Worm (Caenorhabditis elegans) whole organism, mixed stage, embryonic: ENCODE results near the gene C45B11.2.
A peak's percentile ranks its signal among the peaks of the same experiment; 100 is the strongest.

Experiments
- M03D4.4 ChIP-seq: sonication (generic microtip); optimal IDR thresholded peaks from 2 replicates; lab custom pipeline; 2017; ENCODE audit warnings: mild to moderate bottlenecking, missing genetic modification characterization, missing compliant biosample characterization
- bed-3 ChIP-seq: fragments of 200-800 bp; sonication (Bioruptor generic); optimal IDR thresholded peaks from 3 replicates; lab custom pipeline; 2018; ENCODE audit warnings: mild to moderate bottlenecking, missing genetic modification characterization, moderate library complexity, missing compliant biosample characterization
- blmp-1 ChIP-seq: fragments of 150-350 bp; optimal IDR thresholded peaks from 2 replicates; lab custom pipeline; 2014; ENCODE audit warnings: missing biosample characterization, missing genetic modification characterization
- ceh-39 ChIP-seq: fragments of 150-350 bp; optimal IDR thresholded peaks from 2 replicates; lab custom pipeline; 2014; ENCODE audit warnings: missing biosample characterization, missing genetic modification characterization
- ceh-43 ChIP-seq: fragments of 200-800 bp; sonication (Bioruptor generic); optimal IDR thresholded peaks from 2 replicates; lab custom pipeline; 2018; ENCODE audit warnings: mild to moderate bottlenecking, missing genetic modification characterization, moderate library complexity, missing compliant biosample characterization
- ceh-83 ChIP-seq: fragments of 200-800 bp; sonication (Bioruptor generic); optimal IDR thresholded peaks from 2 replicates; lab custom pipeline; 2018; ENCODE audit warnings: mild to moderate bottlenecking, missing genetic modification characterization, missing compliant biosample characterization
- ces-1 ChIP-seq: fragments of 150-350 bp; optimal IDR thresholded peaks from 2 replicates; lab custom pipeline; 2014; ENCODE audit warnings: missing biosample characterization, missing genetic modification reagents, missing genetic modification characterization
- cnd-1 ChIP-seq: fragments of 200-800 bp; sonication (Bioruptor generic); optimal IDR thresholded peaks from 2 replicates; lab custom pipeline; 2018; ENCODE audit warnings: mild to moderate bottlenecking, missing genetic modification characterization, missing compliant biosample characterization
- drap-1 ChIP-seq: fragments of 200-800 bp; sonication (Bioruptor generic); optimal IDR thresholded peaks from 3 replicates; lab custom pipeline; 2018; ENCODE audit warnings: mild to moderate bottlenecking, missing genetic modification characterization, missing compliant biosample characterization
- elt-1 ChIP-seq: sonication (generic microtip); optimal IDR thresholded peaks from 2 replicates; lab custom pipeline; 2017; ENCODE audit warnings: missing genetic modification characterization, mild to moderate bottlenecking, missing compliant biosample characterization, antibody characterized with exemption, moderate library complexity, borderline replicate concordance; ENCODE audit not compliant: insufficient read depth
- elt-3 ChIP-seq: fragments of 150-350 bp; optimal IDR thresholded peaks from 2 replicates; lab custom pipeline; 2014; ENCODE audit warnings: missing biosample characterization, missing genetic modification characterization
- flh-1 ChIP-seq: fragments of 200-800 bp; sonication (Bioruptor generic); optimal IDR thresholded peaks from 2 replicates; lab custom pipeline; 2018; ENCODE audit warnings: mild to moderate bottlenecking, missing genetic modification characterization, moderate library complexity, missing compliant biosample characterization
- ham-2 ChIP-seq: fragments of 200-800 bp; sonication (Bioruptor generic); optimal IDR thresholded peaks from 2 replicates; lab custom pipeline; 2018; ENCODE audit warnings: mild to moderate bottlenecking, missing genetic modification characterization, missing compliant biosample characterization
- hlh-1 ChIP-seq: fragments of 150-350 bp; optimal IDR thresholded peaks from 2 replicates; lab custom pipeline; 2014; ENCODE audit warnings: missing biosample characterization, missing genetic modification reagents, missing genetic modification characterization
- lin-13 ChIP-seq: fragments of 150-350 bp; optimal IDR thresholded peaks from 2 replicates; lab custom pipeline; 2014; ENCODE audit warnings: missing biosample characterization, missing genetic modification characterization
- lin-32 ChIP-seq: fragments of 200-800 bp; sonication (Bioruptor generic); optimal IDR thresholded peaks from 2 replicates; lab custom pipeline; 2018; ENCODE audit warnings: mild to moderate bottlenecking, missing genetic modification characterization, missing compliant biosample characterization
- lsy-2 ChIP-seq: fragments of 150-350 bp; optimal IDR thresholded peaks from 2 replicates; lab custom pipeline; 2014; ENCODE audit warnings: missing biosample characterization, missing genetic modification characterization
- mab-5 ChIP-seq: fragments of 150-350 bp; optimal IDR thresholded peaks from 2 replicates; lab custom pipeline; 2014; ENCODE audit warnings: missing biosample characterization, missing genetic modification characterization
- mep-1 ChIP-seq: fragments of 150-350 bp; optimal IDR thresholded peaks from 2 replicates; lab custom pipeline; 2017; ENCODE audit warnings: missing biosample characterization, missing genetic modification reagents, missing genetic modification characterization, inconsistent platforms
- mls-2 ChIP-seq: sonication (generic microtip); optimal IDR thresholded peaks from 2 replicates; lab custom pipeline; 2016; ENCODE audit warnings: mild to moderate bottlenecking, missing genetic modification characterization, moderate library complexity, missing compliant biosample characterization
- nhr-12 ChIP-seq: fragments of 150-350 bp; optimal IDR thresholded peaks from 2 replicates; lab custom pipeline; 2014; ENCODE audit warnings: missing biosample characterization, missing genetic modification characterization
- nhr-2 ChIP-seq: fragments of 150-350 bp; optimal IDR thresholded peaks from 2 replicates; lab custom pipeline; 2014; ENCODE audit warnings: missing biosample characterization, missing genetic modification characterization
- nhr-237 ChIP-seq: fragments of 150-350 bp; optimal IDR thresholded peaks from 2 replicates; lab custom pipeline; 2014; ENCODE audit warnings: missing biosample characterization, missing genetic modification characterization
- nhr-28 ChIP-seq: fragments of 150-350 bp; optimal IDR thresholded peaks from 2 replicates; lab custom pipeline; 2014; ENCODE audit warnings: missing biosample characterization, missing genetic modification characterization
- nhr-76 ChIP-seq: sonication (generic microtip); optimal IDR thresholded peaks from 2 replicates; lab custom pipeline; 2017; ENCODE audit warnings: missing biosample characterization, missing genetic modification characterization
- pha-4 ChIP-seq: fragments of 150-350 bp; optimal IDR thresholded peaks from 2 replicates; lab custom pipeline; 2018; ENCODE audit warnings: missing biosample characterization, missing genetic modification reagents, missing genetic modification characterization
- sem-2 ChIP-seq: fragments of 200-800 bp; sonication (Bioruptor generic); optimal IDR thresholded peaks from 2 replicates; lab custom pipeline; 2018; ENCODE audit warnings: mild to moderate bottlenecking, missing genetic modification characterization, missing compliant biosample characterization
- snpc-4 ChIP-seq: fragments of 150-350 bp; optimal IDR thresholded peaks from 2 replicates; lab custom pipeline; 2014; ENCODE audit warnings: missing biosample characterization, missing genetic modification characterization
- sptf-1 ChIP-seq: sonication (generic microtip); optimal IDR thresholded peaks from 2 replicates; lab custom pipeline; 2017; ENCODE audit warnings: mild to moderate bottlenecking, missing genetic modification characterization, moderate library complexity, missing compliant biosample characterization
- tbx-8 ChIP-seq: fragments of 200-800 bp; sonication (Bioruptor generic); optimal IDR thresholded peaks from 2 replicates; lab custom pipeline; 2018; ENCODE audit warnings: mild to moderate bottlenecking, missing genetic modification characterization, moderate library complexity, missing compliant biosample characterization
- unc-120 ChIP-seq: sonication (generic microtip); optimal IDR thresholded peaks from 2 replicates; lab custom pipeline; 2017; ENCODE audit warnings: missing genetic modification characterization, missing compliant biosample characterization; ENCODE audit not compliant: poor library complexity, severe bottlenecking
- unc-39 ChIP-seq: fragments of 150-350 bp; optimal IDR thresholded peaks from 2 replicates; lab custom pipeline; 2014; ENCODE audit warnings: missing biosample characterization, missing genetic modification characterization
- unc-62 ChIP-seq: fragments of 150-350 bp; optimal IDR thresholded peaks from 2 replicates; lab custom pipeline; 2014; ENCODE audit warnings: missing biosample characterization, missing genetic modification reagents, missing genetic modification characterization
- zip-8 ChIP-seq: fragments of 150-350 bp; optimal IDR thresholded peaks from 2 replicates; lab custom pipeline; 2014; ENCODE audit warnings: missing biosample characterization, missing genetic modification characterization
- ztf-11 ChIP-seq: fragments of 150-350 bp; optimal IDR thresholded peaks from 2 replicates; lab custom pipeline; 2014; ENCODE audit warnings: missing biosample characterization, missing genetic modification characterization

The C45B11.2 gene

ce11 chrV:11039379-11039954 is 3.0 kb upstream of the C45B11.2 start, which contains the start of gene pak-2:
pak-2 (minus strand) TSS chrV:11039429.
- TF ChIP-seq unc-62, result peak; percentile 61
- TF ChIP-seq sem-2, result peak; percentile 13
- TF ChIP-seq ham-2, result no peak
- TF ChIP-seq nhr-237 (tag; lab: Kevin White, UChicago), result peak; percentile 94
- TF ChIP-seq mls-2 (tag; lab: Kevin White, UChicago), result peak; percentile 82
- no peak for TF ChIP-seq unc-120
- TF ChIP-seq lsy-2 (tag; lab: Kevin White, UChicago), result peak; percentile 71
- no peak for TF ChIP-seq nhr-76 (tag; lab: Kevin White, UChicago)
- TF ChIP-seq sptf-1 (tag; lab: Kevin White, UChicago), result peak; percentile 87
- TF ChIP-seq unc-39 (tag; lab: Kevin White, UChicago), result no peak
- peak; percentile 76 for TF ChIP-seq cnd-1
- TF ChIP-seq bed-3, result no peak
- no peak for TF ChIP-seq nhr-28 (tag; lab: Kevin White, UChicago)
- no peak for TF ChIP-seq blmp-1 (tag; lab: Kevin White, UChicago)
- no peak for TF ChIP-seq hlh-1
- TF ChIP-seq zip-8 (tag; lab: Kevin White, UChicago), result no peak
- no peak for TF ChIP-seq pha-4 (tag; lab: Kevin White, UChicago)
- peak; percentile 58 for TF ChIP-seq nhr-2 (tag; lab: Kevin White, UChicago)
- peak; percentile 93 for TF ChIP-seq ces-1 (GFP tag; lab: Kevin White, UChicago)
- peak; percentile 64 for TF ChIP-seq drap-1 (GFP tag; lab: Kevin White, UChicago)
- TF ChIP-seq M03D4.4 (tag; lab: Kevin White, UChicago), result no peak
- no peak for TF ChIP-seq ztf-11 (tag; lab: Kevin White, UChicago)
- TF ChIP-seq snpc-4 (tag; lab: Kevin White, UChicago), result no peak
- TF ChIP-seq tbx-8 (GFP tag; lab: Kevin White, UChicago), result no peak
- TF ChIP-seq lin-32 (GFP tag; lab: Kevin White, UChicago), result peak; percentile 62
- TF ChIP-seq ceh-39 (tag; lab: Kevin White, UChicago), result peak; percentile 73
- TF ChIP-seq elt-1 (tag; lab: Kevin White, UChicago), result no peak
- TF ChIP-seq ceh-43 (GFP tag; lab: Kevin White, UChicago), result no peak
- TF ChIP-seq ceh-83, result peak; percentile 77
- TF ChIP-seq lin-13 (tag; lab: Kevin White, UChicago), result peak; percentile 15
- peak; percentile 67 for TF ChIP-seq mep-1 (tag; lab: Kevin White, UChicago)
- no peak for TF ChIP-seq mab-5 (tag; lab: Kevin White, UChicago)
- no peak for TF ChIP-seq elt-3 (tag; lab: Kevin White, UChicago)
- TF ChIP-seq flh-1 (GFP tag; lab: Kevin White, UChicago), result no peak
- no peak for TF ChIP-seq nhr-12 (tag; lab: Kevin White, UChicago)
- TF ChIP-seq, all 35 proteins: peak for 15

ce11 chrV:11040020-11040419 is 2.5 kb upstream of the C45B11.2 start, which contains the start of gene C45B11.9:
C45B11.9 (plus strand) TSS chrV:11040320.
- no peak for TF ChIP-seq sem-2
- no peak for TF ChIP-seq elt-1 (tag; lab: Kevin White, UChicago)
- TF ChIP-seq nhr-76 (tag; lab: Kevin White, UChicago), result no peak
- no peak for TF ChIP-seq nhr-12 (tag; lab: Kevin White, UChicago)
- TF ChIP-seq tbx-8 (GFP tag; lab: Kevin White, UChicago), result no peak
- no peak for TF ChIP-seq mls-2 (tag; lab: Kevin White, UChicago)
- no peak for TF ChIP-seq nhr-237 (tag; lab: Kevin White, UChicago)
- no peak for TF ChIP-seq unc-120
- TF ChIP-seq mab-5 (tag; lab: Kevin White, UChicago), result no peak
- no peak for TF ChIP-seq M03D4.4 (tag; lab: Kevin White, UChicago)
- TF ChIP-seq ham-2, result no peak
- no peak for TF ChIP-seq mep-1 (tag; lab: Kevin White, UChicago)
- TF ChIP-seq unc-39 (tag; lab: Kevin White, UChicago), result no peak

ce11 chrV:11040473-11040872 is 2.0 kb upstream of the C45B11.2 start, which contains the start of gene C45B11.8:
C45B11.8 (plus strand) TSS chrV:11040773.
- TF ChIP-seq nhr-12 (tag; lab: Kevin White, UChicago) (no peak), flh-1 (GFP tag; lab: Kevin White, UChicago) (no peak), mab-5 (tag; lab: Kevin White, UChicago) (no peak)
